Fruit fly (Drosophila melanogaster): ENCODE measurements around the gene lectin-21Ca.

dm6 chr2L:650864-651263 is 26.4 kb downstream of the lectin-21Ca start:
- TF ChIP-seq CG8478 (optimal IDR thresholded peaks at IDR 0.05) (no peak), CTCF (optimal IDR thresholded peaks at IDR 0.05) (no peak)

Data from S2 (cell line).